Fruit fly (Drosophila melanogaster): ENCODE data around the gene mdy.

mdy gene

DNA sequence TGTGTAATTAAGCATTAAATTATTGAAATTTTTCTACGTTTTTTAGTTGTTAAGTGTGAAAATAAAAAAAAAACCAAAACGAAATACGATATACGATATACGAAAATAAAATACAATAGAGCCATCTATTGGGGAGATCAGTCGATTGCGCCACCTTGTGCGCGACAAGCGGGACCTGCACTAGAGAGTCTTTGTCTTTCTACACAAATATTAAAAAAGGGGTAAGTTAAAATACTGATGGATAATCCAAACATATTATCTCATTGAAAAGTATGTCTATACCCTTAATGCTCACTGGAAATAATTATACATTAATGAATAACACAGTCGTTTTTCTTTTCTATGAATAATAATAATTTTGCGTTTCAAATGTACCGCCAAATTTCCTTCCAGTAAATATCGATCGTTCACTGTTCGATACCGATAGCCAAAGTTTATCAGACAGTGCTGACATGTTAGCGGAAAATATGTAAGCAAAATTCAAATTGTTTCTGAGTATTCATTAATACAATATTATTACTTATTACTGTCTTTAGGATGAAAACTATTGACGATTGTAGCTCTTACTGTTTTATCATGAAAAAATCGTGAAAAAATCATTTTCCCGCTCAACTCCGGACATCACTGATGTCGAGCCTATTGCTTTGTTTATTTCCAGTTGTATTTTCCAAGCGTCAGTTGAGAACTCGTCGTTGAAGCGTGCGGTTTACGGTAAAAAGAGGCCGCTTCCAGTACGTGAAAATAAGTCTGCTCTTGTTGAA lies at the start of gene mdy:
Gene mdy, plus strand, starts transcription at position 672 of the 761 bp plus-strand sequence.
- no peak for TF ChIP-seq Dll (optimal IDR thresholded peaks at IDR 0.05)
- TF ChIP-seq EcR (GFP tag; optimal IDR thresholded peaks at IDR 0.05): no peak
- TF ChIP-seq psq (optimal IDR thresholded peaks at IDR 0.05): no peak
- TF ChIP-seq usp (GFP tag; optimal IDR thresholded peaks at IDR 0.05): no peak
- TF ChIP-seq pan (optimal IDR thresholded peaks at IDR 0.05): no peak
- TF ChIP-seq CG8478 (optimal IDR thresholded peaks at IDR 0.05): no peak

DNA sequence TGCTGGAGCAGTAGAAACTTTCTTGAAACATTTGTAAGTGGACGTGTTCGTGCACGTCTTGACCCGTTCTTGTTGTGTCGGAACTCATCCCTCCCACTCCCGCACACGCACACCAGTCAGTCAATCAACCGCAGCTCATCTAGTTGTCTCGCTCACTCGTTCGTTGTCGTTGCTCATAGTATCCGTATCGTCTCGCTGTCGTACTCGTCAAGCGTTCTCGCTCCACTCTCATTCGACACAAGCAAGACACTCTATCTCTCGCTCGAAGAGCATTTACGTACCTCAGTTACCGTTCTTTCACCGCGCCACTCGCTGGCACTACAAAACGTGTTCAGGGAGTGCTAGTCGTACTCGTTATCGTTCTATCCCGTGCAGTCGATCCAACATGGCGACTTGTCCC lies 28.9 kb upstream of the mdy start:
- TF ChIP-seq EcR (GFP tag; optimal IDR thresholded peaks at IDR 0.05) (no peak), Dll (optimal IDR thresholded peaks at IDR 0.05) (no peak), psq (optimal IDR thresholded peaks at IDR 0.05) (no peak), pan (optimal IDR thresholded peaks at IDR 0.05) (no peak), CG8478 (optimal IDR thresholded peaks at IDR 0.05) (no peak), usp (GFP tag; optimal IDR thresholded peaks at IDR 0.05) (no peak)

DNA sequence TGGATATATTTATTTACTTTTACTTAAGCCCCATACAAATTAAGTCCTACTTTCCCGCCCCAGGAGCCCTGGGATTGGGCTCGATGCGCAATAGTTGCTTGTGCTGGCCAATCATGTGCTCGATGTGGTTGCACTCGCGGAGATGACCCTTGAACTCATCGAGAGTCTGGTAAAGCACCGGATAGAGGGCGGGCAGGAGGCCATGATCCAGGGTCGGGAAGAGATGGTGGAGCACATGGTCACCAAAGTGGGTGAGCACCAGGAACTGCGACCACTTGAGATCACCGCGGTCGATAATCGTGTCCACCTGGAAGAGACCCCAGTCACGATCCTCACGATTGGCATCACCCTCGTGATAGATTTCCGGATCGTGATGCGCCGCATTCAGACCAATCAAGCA lies 27.6 kb upstream of the mdy start:
- TF ChIP-seq CG8478 (optimal IDR thresholded peaks at IDR 0.05): no peak

DNA sequence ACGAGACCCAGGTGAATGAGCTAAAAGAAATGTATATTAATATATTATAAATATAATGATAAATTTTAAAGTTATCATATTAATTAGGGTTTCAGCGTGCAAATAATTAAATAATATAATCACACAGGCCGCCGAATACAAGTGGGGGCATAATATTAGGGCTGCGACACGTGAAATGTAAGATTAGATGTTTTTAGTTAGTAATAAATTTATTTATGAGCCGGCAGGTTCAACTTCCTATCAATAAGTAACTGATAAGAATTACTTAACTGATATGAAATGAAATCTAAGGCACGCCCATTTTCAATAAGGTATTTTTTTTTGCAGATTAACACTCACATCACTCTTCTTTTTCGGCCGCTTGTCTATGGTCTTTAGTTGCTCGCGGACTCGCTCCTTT lies 26.6 kb upstream of the mdy start:
- TF ChIP-seq usp (GFP tag; optimal IDR thresholded peaks at IDR 0.05): no peak
- TF ChIP-seq EcR (GFP tag; optimal IDR thresholded peaks at IDR 0.05): no peak
- no peak for TF ChIP-seq Dll (optimal IDR thresholded peaks at IDR 0.05)
- TF ChIP-seq CG8478 (optimal IDR thresholded peaks at IDR 0.05): no peak
- no peak for TF ChIP-seq psq (optimal IDR thresholded peaks at IDR 0.05)
- TF ChIP-seq pan (optimal IDR thresholded peaks at IDR 0.05): no peak

DNA sequence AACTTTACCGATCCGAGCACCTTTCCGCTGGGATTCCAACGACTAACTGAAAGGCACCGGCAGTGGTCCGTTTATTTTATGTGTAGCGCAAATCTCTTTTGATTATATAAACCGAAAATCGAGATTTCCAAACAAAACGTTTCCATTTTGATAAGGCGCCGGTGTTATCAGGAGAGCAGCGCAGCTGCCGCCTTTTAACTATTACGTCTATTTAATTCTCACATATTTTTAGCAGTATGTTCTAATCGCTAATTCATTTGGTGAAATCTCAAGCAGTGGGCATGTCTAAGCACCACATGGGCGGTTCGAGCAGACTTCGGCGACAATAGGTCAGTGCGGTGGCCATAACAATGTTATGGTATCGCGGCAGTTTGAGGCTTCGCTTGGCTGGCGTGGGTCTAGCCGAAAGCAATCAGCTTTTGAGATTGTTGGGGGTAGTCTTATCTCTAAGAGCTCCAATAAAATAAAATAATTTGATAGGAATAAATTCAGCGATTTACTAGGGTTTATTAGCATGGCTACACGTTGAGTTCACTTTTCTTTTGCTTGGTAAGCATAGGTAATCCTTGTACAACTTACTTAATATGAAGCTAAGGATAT lies 25.7 kb upstream of the mdy start, which contains the start of gene Cyt-b5-r:
Gene Cyt-b5-r, minus strand, starts transcription at position 51 of the 600 bp plus-strand sequence.
- no peak for TF ChIP-seq Dll (optimal IDR thresholded peaks at IDR 0.05)
- no peak for TF ChIP-seq pan (optimal IDR thresholded peaks at IDR 0.05)
- no peak for TF ChIP-seq usp (GFP tag; optimal IDR thresholded peaks at IDR 0.05)
- TF ChIP-seq CG8478 (optimal IDR thresholded peaks at IDR 0.05): no peak
- TF ChIP-seq EcR (GFP tag; optimal IDR thresholded peaks at IDR 0.05): no peak
- no peak for TF ChIP-seq psq (optimal IDR thresholded peaks at IDR 0.05)

DNA sequence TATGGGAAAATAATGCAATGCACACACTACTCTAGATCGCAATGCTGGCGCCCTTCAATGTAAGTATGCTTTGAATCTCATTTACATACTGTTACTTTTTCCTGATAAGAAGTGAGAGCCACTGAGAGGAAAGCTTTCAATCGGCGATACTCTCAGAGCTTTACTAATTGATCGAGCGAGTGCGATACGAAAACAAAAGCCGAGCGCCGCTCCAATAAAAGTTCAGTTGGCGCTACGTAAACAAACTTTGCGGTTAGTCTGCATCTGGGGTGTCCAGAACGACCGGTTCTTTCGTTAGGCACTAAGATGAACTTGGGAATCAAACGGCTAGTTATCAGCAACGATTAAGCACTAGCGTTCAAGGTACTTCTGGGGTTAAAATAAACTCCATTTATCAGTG lies 25.1 kb upstream of the mdy start, which contains the start of gene CG17928:
Gene CG17928, plus strand, starts transcription at position 224 of the 400 bp plus-strand sequence.
- TF ChIP-seq EcR (GFP tag; optimal IDR thresholded peaks at IDR 0.05) (no peak), psq (optimal IDR thresholded peaks at IDR 0.05) (no peak), Dll (optimal IDR thresholded peaks at IDR 0.05) (no peak), usp (GFP tag; optimal IDR thresholded peaks at IDR 0.05) (no peak), CG8478 (optimal IDR thresholded peaks at IDR 0.05) (no peak), pan (optimal IDR thresholded peaks at IDR 0.05) (no peak)

DNA sequence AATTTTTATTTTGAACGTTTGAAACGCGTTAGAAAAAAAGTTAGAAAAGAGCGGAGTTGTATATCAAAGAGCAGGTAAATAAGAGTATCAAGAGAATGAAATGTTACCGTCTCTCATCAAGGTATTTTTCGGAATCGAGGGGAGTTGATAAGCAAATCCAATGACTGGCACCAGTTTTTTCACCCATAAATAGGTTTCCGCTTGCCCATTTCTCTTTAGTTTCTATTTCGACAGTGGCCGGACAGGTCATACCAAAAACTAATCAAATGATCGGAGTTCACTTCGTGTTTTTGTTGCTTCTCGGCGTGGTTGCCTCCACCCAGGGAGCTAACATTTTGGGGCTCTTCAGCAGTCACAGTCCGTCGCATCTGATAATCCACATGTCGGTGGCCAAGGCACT lies 22.5 kb upstream of the mdy start, which contains the start of gene Ugt37C2:
Gene Ugt37C2, plus strand, starts transcription at position 242 of the 400 bp plus-strand sequence.
- TF ChIP-seq EcR (GFP tag; optimal IDR thresholded peaks at IDR 0.05) (no peak), pan (optimal IDR thresholded peaks at IDR 0.05) (no peak), Dll (optimal IDR thresholded peaks at IDR 0.05) (no peak), psq (optimal IDR thresholded peaks at IDR 0.05) (no peak), CG8478 (optimal IDR thresholded peaks at IDR 0.05) (no peak), usp (GFP tag; optimal IDR thresholded peaks at IDR 0.05) (no peak)

DNA sequence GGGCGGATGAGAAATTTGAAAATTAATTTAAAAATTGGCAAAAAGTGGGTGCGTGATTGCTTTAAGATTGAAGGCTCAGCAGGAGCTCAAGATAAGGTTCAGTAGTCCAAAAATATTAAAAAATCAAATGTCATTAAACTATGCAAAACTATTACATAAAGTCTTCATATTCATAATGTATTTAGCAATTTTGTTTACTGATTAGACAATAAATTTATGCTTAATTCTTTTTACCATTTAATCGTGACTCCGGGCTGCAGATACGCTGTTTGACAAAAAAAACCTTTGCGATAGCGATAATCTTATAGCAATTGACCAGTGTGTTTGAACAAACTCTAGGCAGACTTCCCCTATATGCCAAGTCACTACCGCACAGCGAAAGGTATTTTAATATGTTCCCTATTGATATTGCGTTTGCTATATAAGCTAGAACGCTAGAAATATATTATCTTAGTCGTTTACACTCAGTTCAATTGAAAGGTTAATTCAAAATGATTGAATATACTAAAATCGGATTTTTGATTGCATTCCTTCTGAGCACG lies 20.3 kb upstream of the mdy start, which contains the start of gene Ugt37E1:
Gene Ugt37E1, plus strand, starts transcription at position 492 of the 542 bp plus-strand sequence.
- TF ChIP-seq Dll (optimal IDR thresholded peaks at IDR 0.05): no peak
- TF ChIP-seq EcR (GFP tag; optimal IDR thresholded peaks at IDR 0.05): no peak
- TF ChIP-seq psq (optimal IDR thresholded peaks at IDR 0.05): no peak
- TF ChIP-seq usp (GFP tag; optimal IDR thresholded peaks at IDR 0.05): no peak
- TF ChIP-seq pan (optimal IDR thresholded peaks at IDR 0.05): no peak
- TF ChIP-seq CG8478 (optimal IDR thresholded peaks at IDR 0.05): no peak

DNA sequence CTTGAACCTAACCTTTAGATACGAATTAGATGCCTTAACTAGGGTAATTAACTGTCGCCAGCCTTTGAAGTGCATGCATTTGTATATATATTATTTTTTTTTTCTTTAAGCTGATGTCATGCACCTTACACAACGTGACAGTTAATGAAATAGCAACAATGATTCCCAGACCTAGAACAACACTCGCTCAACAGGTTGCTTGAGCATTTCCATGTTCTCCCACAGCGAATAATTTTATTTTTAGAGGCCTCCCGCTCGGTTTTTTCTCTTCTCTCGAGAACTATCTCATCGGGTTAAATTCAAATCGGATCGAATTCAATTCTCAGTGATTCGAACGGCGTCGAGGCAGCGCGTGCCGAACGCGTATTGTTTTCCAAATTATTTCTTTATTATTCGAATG lies 17.8 kb upstream of the mdy start, which contains the start of gene Ugt37D1:
Gene Ugt37D1, plus strand, starts transcription at position 321 of the 400 bp plus-strand sequence.
- TF ChIP-seq CG8478 (optimal IDR thresholded peaks at IDR 0.05) (no peak), Dll (optimal IDR thresholded peaks at IDR 0.05) (no peak), pan (optimal IDR thresholded peaks at IDR 0.05) (no peak), psq (optimal IDR thresholded peaks at IDR 0.05) (no peak), EcR (GFP tag; optimal IDR thresholded peaks at IDR 0.05) (no peak), usp (GFP tag; optimal IDR thresholded peaks at IDR 0.05) (no peak)

DNA sequence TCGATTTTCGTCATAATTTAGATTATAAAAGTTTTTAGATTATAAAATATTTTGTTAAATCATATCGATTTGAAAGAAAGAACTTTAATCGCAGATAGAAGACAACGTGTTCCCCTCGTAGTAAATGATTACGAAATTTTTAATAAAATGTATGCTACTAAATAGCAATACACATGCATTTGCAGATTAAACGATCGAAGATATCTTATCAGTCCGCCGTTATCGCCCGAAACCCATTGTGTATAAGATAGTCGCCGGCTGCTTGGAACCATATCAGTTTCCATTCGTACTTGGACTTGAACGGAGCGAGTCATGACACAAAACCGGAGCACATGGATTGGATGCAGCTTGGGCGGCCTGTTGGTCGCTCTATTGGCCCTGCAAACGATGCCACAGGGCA lies 17.0 kb upstream of the mdy start:
- TF ChIP-seq CG8478 (optimal IDR thresholded peaks at IDR 0.05): no peak
- no peak for TF ChIP-seq Dll (optimal IDR thresholded peaks at IDR 0.05)
- TF ChIP-seq EcR (GFP tag; optimal IDR thresholded peaks at IDR 0.05): no peak
- TF ChIP-seq usp (GFP tag; optimal IDR thresholded peaks at IDR 0.05): no peak
- TF ChIP-seq psq (optimal IDR thresholded peaks at IDR 0.05): no peak
- no peak for TF ChIP-seq pan (optimal IDR thresholded peaks at IDR 0.05)

DNA sequence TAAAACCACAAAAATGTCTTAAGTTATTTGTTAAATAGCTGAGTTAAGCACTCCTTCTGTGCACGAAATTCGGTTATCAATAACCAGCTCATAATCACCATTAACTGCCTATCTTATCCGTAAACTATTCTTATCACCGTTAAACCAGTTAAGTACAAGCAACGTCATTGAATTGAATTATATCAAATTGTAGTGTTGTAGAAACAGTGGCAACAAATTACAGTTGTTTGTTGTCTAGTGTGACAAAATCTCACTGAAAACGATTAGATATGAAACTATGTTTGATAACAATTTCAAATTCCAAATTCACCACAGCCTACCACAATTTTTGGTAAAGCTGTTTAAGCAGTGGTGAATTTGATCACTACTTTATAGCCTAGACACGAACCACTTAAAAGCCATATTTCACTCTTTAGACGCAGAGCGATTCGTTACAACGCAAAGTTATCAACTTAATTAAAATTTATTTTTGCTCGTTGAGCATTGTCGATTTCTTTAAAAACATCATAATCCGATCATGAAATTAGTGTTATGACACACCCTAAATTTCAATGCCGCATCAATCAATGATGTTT lies 14.8 kb upstream of the mdy start:
- TF ChIP-seq Dll (optimal IDR thresholded peaks at IDR 0.05) (no peak), psq (optimal IDR thresholded peaks at IDR 0.05) (no peak), usp (GFP tag; optimal IDR thresholded peaks at IDR 0.05) (no peak), CG8478 (optimal IDR thresholded peaks at IDR 0.05) (no peak), pan (optimal IDR thresholded peaks at IDR 0.05) (no peak), EcR (GFP tag; optimal IDR thresholded peaks at IDR 0.05) (no peak)

DNA sequence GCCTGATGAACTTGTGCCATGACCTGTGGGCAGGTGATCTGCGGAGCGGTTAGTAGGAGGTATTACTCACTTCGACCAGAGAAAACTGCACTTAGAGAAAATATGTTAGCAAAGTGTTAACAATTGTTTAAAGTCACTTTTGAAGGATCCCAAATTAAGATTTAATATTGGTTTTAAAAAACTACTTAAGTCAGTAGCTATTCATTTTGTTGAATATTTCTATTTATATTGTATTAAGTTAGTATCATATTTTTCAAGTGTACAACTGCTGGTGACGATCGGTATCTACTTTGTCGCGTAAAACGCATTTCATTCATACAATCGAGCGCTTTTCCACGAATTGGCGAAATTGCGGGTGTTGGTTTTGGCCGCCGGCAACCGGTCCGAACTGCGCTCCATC lies 12.8 kb upstream of the mdy start:
- no peak for TF ChIP-seq usp (GFP tag; optimal IDR thresholded peaks at IDR 0.05)
